Fruit fly (Drosophila melanogaster) whole organism, embryonic: ENCODE measurements around the gene nAChRalpha7.

Experiments used
- Abd-B ChIP-seq: fragments of 200-800 bp; sonication (Bioruptor generic); optimal IDR thresholded peaks from 2 replicates; lab custom pipeline; 2018; ENCODE audit warnings: missing biosample characterization, mild to moderate bottlenecking, missing genetic modification characterization, moderate library complexity
- BEAF-32 ChIP-seq: fragments of 200-800 bp; sonication (Bioruptor generic); optimal IDR thresholded peaks from 3 replicates; lab custom pipeline; 2017; ENCODE audit warnings: missing biosample characterization, missing genetic modification characterization, mild to moderate bottlenecking, moderate library complexity, missing genetic modification reagents
- CG10209 ChIP-seq: fragments of 200-800 bp; sonication (Bioruptor generic); optimal IDR thresholded peaks from 3 replicates; lab custom pipeline; 2017; ENCODE audit warnings: missing biosample characterization, mild to moderate bottlenecking, missing genetic modification characterization, missing genetic modification reagents
- CG11247 ChIP-seq: fragments of 200-800 bp; sonication (Bioruptor generic); IDR thresholded peaks from 2 replicates; pipeline ENCODE4 v1.3.6; 2022; ENCODE audit warnings: missing biosample characterization, missing genetic modification characterization
- CG11456 ChIP-seq: fragments of 200-800 bp; sonication (Bioruptor generic); IDR thresholded peaks from 3 replicates; pipeline ENCODE4 v1.3.6; 2022; ENCODE audit warnings: missing biosample characterization, missing genetic modification characterization
- CG12744 ChIP-seq: fragments of 200-800 bp; sonication (Bioruptor generic); optimal IDR thresholded peaks from 2 replicates; lab custom pipeline; 2016; ENCODE audit warnings: missing biosample characterization, missing genetic modification characterization
- CG14965 ChIP-seq: fragments of 200-800 bp; sonication (Bioruptor generic); optimal IDR thresholded peaks from 2 replicates; lab custom pipeline; 2016; ENCODE audit warnings: missing biosample characterization, missing genetic modification characterization, borderline replicate concordance
- CG15011 ChIP-seq: fragments of 200-800 bp; sonication (Bioruptor generic); optimal IDR thresholded peaks from 3 replicates; lab custom pipeline; 2018; ENCODE audit warnings: missing biosample characterization, mild to moderate bottlenecking, missing genetic modification characterization
- CG16813 ChIP-seq: fragments of 200-800 bp; sonication (Bioruptor generic); IDR thresholded peaks from 3 replicates; pipeline ENCODE4 v1.3.6; 2022; ENCODE audit warnings: missing biosample characterization, missing genetic modification characterization; ENCODE audit not compliant: partially characterized antibody
- CG17829 ChIP-seq: fragments of 200-800 bp; optimal IDR thresholded peaks from 2 replicates; lab custom pipeline; 2019; ENCODE audit warnings: missing biosample characterization, mild to moderate bottlenecking, missing genetic modification characterization, moderate library complexity
- CG1792 ChIP-seq: fragments of 200-800 bp; sonication (Bioruptor generic); optimal IDR thresholded peaks from 2 replicates; lab custom pipeline; 2016; ENCODE audit warnings: missing biosample characterization, missing genetic modification characterization
- CG18262 ChIP-seq: fragments of 200-800 bp; optimal IDR thresholded peaks from 3 replicates; lab custom pipeline; 2019; ENCODE audit warnings: missing biosample characterization, mild to moderate bottlenecking, missing genetic modification characterization, moderate library complexity
- CG2678 ChIP-seq: fragments of 200-800 bp; sonication (Bioruptor generic); optimal IDR thresholded peaks from 3 replicates; lab custom pipeline; 2019; ENCODE audit warnings: missing biosample characterization, mild to moderate bottlenecking, missing genetic modification characterization, moderate library complexity
- CG30431 ChIP-seq: fragments of 200-800 bp; sonication (Bioruptor generic); optimal IDR thresholded peaks from 2 replicates; lab custom pipeline; 2017; ENCODE audit warnings: missing biosample characterization, missing genetic modification characterization
- CG31441 ChIP-seq: fragments of 200-800 bp; sonication (Bioruptor generic); IDR thresholded peaks from 2 replicates; pipeline ENCODE4 v1.3.6; 2022; ENCODE audit warnings: missing biosample characterization, missing genetic modification characterization
- CG3407 ChIP-seq: fragments of 200-800 bp; sonication (Bioruptor generic); optimal IDR thresholded peaks from 2 replicates; lab custom pipeline; 2018; ENCODE audit warnings: missing biosample characterization, mild to moderate bottlenecking, missing genetic modification characterization
- CG3847 ChIP-seq: fragments of 200-800 bp; sonication (Bioruptor generic); IDR thresholded peaks from 2 replicates; pipeline ENCODE4 v1.3.6; 2022; ENCODE audit warnings: missing biosample characterization, missing genetic modification characterization
- CG4282 ChIP-seq: fragments of 200-800 bp; sonication (Bioruptor generic); optimal IDR thresholded peaks from 2 replicates; lab custom pipeline; 2016; ENCODE audit warnings: missing biosample characterization, missing genetic modification characterization
- CG4730 ChIP-seq: fragments of 200-800 bp; sonication (Bioruptor generic); IDR thresholded peaks from 2 replicates; pipeline ENCODE4 v1.3.6; 2022; ENCODE audit warnings: missing biosample characterization, missing genetic modification characterization
- CG4820 ChIP-seq: fragments of 200-800 bp; sonication (Bioruptor generic); optimal IDR thresholded peaks from 3 replicates; lab custom pipeline; 2016; ENCODE audit warnings: missing biosample characterization, missing genetic modification characterization
- Dek ChIP-seq: fragments of 200-800 bp; sonication (Bioruptor generic); optimal IDR thresholded peaks from 3 replicates; lab custom pipeline; 2019; ENCODE audit warnings: missing biosample characterization, mild to moderate bottlenecking, missing genetic modification characterization, moderate library complexity
- Dfd ChIP-seq, 2 experiments: fragments of >200 bp; optimal IDR thresholded peaks; 2 replicates each; lab custom pipeline; 2017; ENCODE audit warnings: missing biosample characterization in 2 of 2, missing genetic modification characterization in 2 of 2
- Drgx ChIP-seq: fragments of 200-800 bp; sonication (Bioruptor generic); IDR thresholded peaks from 2 replicates; pipeline ENCODE4 v1.3.6; 2022; ENCODE audit warnings: missing biosample characterization, missing genetic modification characterization
- Ets97D ChIP-seq: fragments of 200-800 bp; sonication (Bioruptor generic); optimal IDR thresholded peaks from 3 replicates; lab custom pipeline; 2016; ENCODE audit warnings: missing biosample characterization, missing genetic modification characterization
- Fer1 ChIP-seq: fragments of 200-800 bp; sonication (Bioruptor generic); optimal IDR thresholded peaks from 2 replicates; lab custom pipeline; 2017; ENCODE audit warnings: missing biosample characterization, mild to moderate bottlenecking, missing genetic modification characterization
- Gsc ChIP-seq: fragments of 200-800 bp; sonication (Bioruptor generic); IDR thresholded peaks from 2 replicates; pipeline ENCODE4 v1.3.6; 2022; ENCODE audit warnings: missing biosample characterization, missing genetic modification characterization
- H2.0 ChIP-seq: fragments of 200-800 bp; sonication (Bioruptor generic); IDR thresholded peaks from 2 replicates; pipeline ENCODE4 v1.3.6; 2022; ENCODE audit warnings: missing biosample characterization, missing genetic modification characterization
- Lim3 ChIP-seq: fragments of 200-800 bp; sonication (Bioruptor generic); IDR thresholded peaks from 2 replicates; pipeline ENCODE4 v1.3.6; 2022; ENCODE audit warnings: missing biosample characterization, missing genetic modification characterization
- MBD-R2 ChIP-seq: fragments of 200-800 bp; sonication (Bioruptor generic); IDR thresholded peaks from 2 replicates; pipeline ENCODE4 v1.3.6; 2022; ENCODE audit warnings: missing biosample characterization, missing genetic modification characterization
- Max ChIP-seq: fragments of 200-800 bp; sonication (Bioruptor generic); optimal IDR thresholded peaks from 2 replicates; lab custom pipeline; 2016; ENCODE audit warnings: missing biosample characterization, mild to moderate bottlenecking, missing genetic modification characterization
- Opbp ChIP-seq: fragments of 200-800 bp; sonication (Bioruptor generic); IDR thresholded peaks from 3 replicates; pipeline ENCODE4 v1.3.6; 2022; ENCODE audit warnings: missing biosample characterization, missing genetic modification characterization; ENCODE audit not compliant: partially characterized antibody
- Spps ChIP-seq: fragments of 200-800 bp; sonication (Bioruptor generic); optimal IDR thresholded peaks from 2 replicates; lab custom pipeline; 2018; ENCODE audit warnings: missing biosample characterization, mild to moderate bottlenecking, missing genetic modification characterization
- Xbp1 ChIP-seq: fragments of 200-800 bp; sonication (Bioruptor generic); optimal IDR thresholded peaks from 3 replicates; lab custom pipeline; 2016; ENCODE audit warnings: missing biosample characterization, mild to moderate bottlenecking, missing genetic modification characterization
- abd-A ChIP-seq: fragments of 200-800 bp; sonication (Bioruptor generic); optimal IDR thresholded peaks from 3 replicates; lab custom pipeline; 2019; ENCODE audit warnings: missing biosample characterization, mild to moderate bottlenecking, missing genetic modification characterization, moderate library complexity
- ato ChIP-seq: fragments of 200-800 bp; sonication (Bioruptor generic); IDR thresholded peaks from 2 replicates; pipeline ENCODE4 v1.3.6; 2022; ENCODE audit warnings: missing biosample characterization, missing genetic modification characterization; ENCODE audit not compliant: partially characterized antibody
- caup ChIP-seq: fragments of 200-800 bp; sonication (Bioruptor generic); optimal IDR thresholded peaks from 3 replicates; lab custom pipeline; 2017; ENCODE audit warnings: missing biosample characterization, mild to moderate bottlenecking, missing genetic modification characterization, moderate library complexity; ENCODE audit not compliant: severe bottlenecking
- chm ChIP-seq: fragments of 200-800 bp; sonication (Bioruptor generic); IDR thresholded peaks from 2 replicates; pipeline ENCODE4 v1.3.6; 2022; ENCODE audit warnings: missing biosample characterization, missing genetic modification characterization
- dmrt99B ChIP-seq: fragments of 200-800 bp; sonication (Bioruptor generic); optimal IDR thresholded peaks from 2 replicates; lab custom pipeline; 2018; ENCODE audit warnings: missing biosample characterization, mild to moderate bottlenecking, missing genetic modification characterization, moderate library complexity
- gro ChIP-seq: fragments of 200-800 bp; sonication (Bioruptor generic); optimal IDR thresholded peaks from 2 replicates; lab custom pipeline; 2016; ENCODE audit warnings: missing biosample characterization, missing genetic modification characterization
- gsb ChIP-seq: fragments of 200-800 bp; sonication (Bioruptor generic); IDR thresholded peaks from 2 replicates; pipeline ENCODE4 v1.3.6; 2022; ENCODE audit warnings: missing biosample characterization, missing genetic modification characterization
- lov ChIP-seq, 2 experiments: fragments of 200-800 bp in 1 of 2; fragments of >200 bp in 1 of 2; sonication (Bioruptor generic) in 1 of 2; IDR thresholded peaks in 1 of 2; optimal IDR thresholded peaks in 1 of 2; 2 replicates in 1 of 2; 3 replicates in 1 of 2; pipeline versions ENCODE4 v1.3.6 to Lab custom; 2017 to 2022; ENCODE audit warnings: missing biosample characterization in 1 of 2, missing genetic modification characterization in 1 of 2
- nmo ChIP-seq: fragments of 200-800 bp; sonication (Bioruptor generic); optimal IDR thresholded peaks from 2 replicates; lab custom pipeline; 2018; ENCODE audit warnings: missing biosample characterization, mild to moderate bottlenecking, missing genetic modification characterization, moderate library complexity
- otp ChIP-seq: fragments of 200-800 bp; sonication (Bioruptor generic); IDR thresholded peaks from 3 replicates; pipeline ENCODE4, ENCODE4 v1.3.6; 2022; ENCODE audit warnings: missing biosample characterization, missing genetic modification characterization
- phol ChIP-seq: fragments of 200-800 bp; sonication (Bioruptor generic); optimal IDR thresholded peaks from 3 replicates; lab custom pipeline; 2018; ENCODE audit warnings: missing biosample characterization, mild to moderate bottlenecking, missing genetic modification characterization, moderate library complexity
- salm ChIP-seq: fragments of 200-800 bp; sonication (Bioruptor generic); optimal IDR thresholded peaks from 2 replicates; lab custom pipeline; 2018; ENCODE audit warnings: missing biosample characterization, mild to moderate bottlenecking, missing genetic modification characterization
- sim ChIP-seq: fragments of 200-800 bp; sonication (Bioruptor generic); IDR thresholded peaks from 2 replicates; pipeline ENCODE4 v1.3.6; 2022; ENCODE audit warnings: missing biosample characterization, missing genetic modification characterization
- sima ChIP-seq: fragments of 200-800 bp; sonication (Bioruptor generic); optimal IDR thresholded peaks from 2 replicates; lab custom pipeline; 2016; ENCODE audit warnings: missing biosample characterization, missing genetic modification characterization
- slou ChIP-seq: fragments of 200-800 bp; sonication (Bioruptor generic); optimal IDR thresholded peaks from 3 replicates; lab custom pipeline; 2016; ENCODE audit warnings: missing biosample characterization, missing genetic modification characterization
- tio ChIP-seq: fragments of 200-800 bp; sonication (Bioruptor generic); optimal IDR thresholded peaks from 2 replicates; lab custom pipeline; 2017; ENCODE audit warnings: missing biosample characterization, missing genetic modification characterization, inconsistent platforms
- toy ChIP-seq: fragments of 200-800 bp; sonication (Bioruptor generic); IDR thresholded peaks from 2 replicates; pipeline ENCODE4 v1.3.6; 2022; ENCODE audit warnings: missing biosample characterization, missing genetic modification characterization
- yki ChIP-seq: fragments of >200 bp; optimal IDR thresholded peaks from 3 replicates; lab custom pipeline; 2018

nAChRalpha7 gene

dm6 chrX:19369865-19370264, 21.6 kb upstream of the nAChRalpha7 start (continued):
- TF ChIP-seq Opbp (GFP tag; lab: Robert Waterston, UW), result no peak
- no peak for TF ChIP-seq Abd-B (GFP tag; lab: Kevin White, UChicago)
- no peak for TF ChIP-seq otp (GFP tag; lab: Robert Waterston, UW)
- no peak for TF ChIP-seq sima (GFP tag; lab: Kevin White, UChicago)
- TF ChIP-seq CG16813 (GFP tag; lab: Robert Waterston, UW), result no peak
- no peak for TF ChIP-seq CG12744
- no peak for TF ChIP-seq Spps (tag; lab: Kevin White, UChicago)
- TF ChIP-seq CG30431 (GFP tag; lab: Kevin White, UChicago), result no peak
- no peak for TF ChIP-seq Max
- TF ChIP-seq CG11456 (GFP tag; lab: Robert Waterston, UW), result no peak
- no peak for TF ChIP-seq sim (GFP tag; lab: Robert Waterston, UW)
- peak; percentile 7 for TF ChIP-seq Xbp1 (GFP tag; lab: Kevin White, UChicago)
- TF ChIP-seq lov (optimal IDR thresholded peaks at IDR 0.05; lab: Kevin White, UChicago), result no peak
- no peak for TF ChIP-seq lov (GFP tag; IDR thresholded peaks at IDR 0.05; lab: Robert Waterston, UW)
- TF ChIP-seq phol (tag; lab: Kevin White, UChicago), result peak; percentile 45
- no peak for TF ChIP-seq yki
- TF ChIP-seq CG4282 (GFP tag; lab: Kevin White, UChicago), result no peak
- TF ChIP-seq CG3407, result no peak
- no peak for TF ChIP-seq CG3847
- TF ChIP-seq toy (GFP tag; lab: Robert Waterston, UW), result no peak
- no peak for TF ChIP-seq slou (GFP tag; lab: Kevin White, UChicago)
- TF ChIP-seq CG11247 (GFP tag; lab: Robert Waterston, UW), result no peak
- TF ChIP-seq CG10209 (GFP tag; lab: Kevin White, UChicago), result peak; percentile 1
- no peak for TF ChIP-seq CG17829
- no peak for TF ChIP-seq Lim3
- TF ChIP-seq CG4730 (GFP tag; lab: Robert Waterston, UW), result no peak
- no peak for TF ChIP-seq caup
- TF ChIP-seq chm (GFP tag; lab: Robert Waterston, UW), result no peak
- peak; percentile 44 for TF ChIP-seq CG18262
- peak; percentile 19 for TF ChIP-seq CG2678 (tag; lab: Kevin White, UChicago)
- no peak for TF ChIP-seq abd-A (tag; lab: Kevin White, UChicago)
- peak; percentile 19 for TF ChIP-seq tio
- TF ChIP-seq ato (GFP tag; lab: Robert Waterston, UW), result no peak
- TF ChIP-seq CG4820 (GFP tag; lab: Kevin White, UChicago), result no peak
- no peak for TF ChIP-seq Ets97D (GFP tag; lab: Kevin White, UChicago)
- TF ChIP-seq Dfd (GFP tag; optimal IDR thresholded peaks at IDR 0.05; lab: Kevin White, UChicago), result no peak
- TF ChIP-seq CG14965 (GFP tag; lab: Kevin White, UChicago), result no peak
- TF ChIP-seq MBD-R2 (GFP tag; lab: Robert Waterston, UW), result no peak
- no peak for TF ChIP-seq BEAF-32 (GFP tag; lab: Kevin White, UChicago)
- no peak for TF ChIP-seq CG15011 (GFP tag; lab: Kevin White, UChicago)
- TF ChIP-seq dmrt99B (tag; lab: Kevin White, UChicago), result peak; percentile 24
- TF ChIP-seq CG1792 (GFP tag; lab: Kevin White, UChicago), result no peak
- TF ChIP-seq salm, result no peak
- no peak for TF ChIP-seq gsb (GFP tag; lab: Robert Waterston, UW)
- no peak for TF ChIP-seq gro (GFP tag; lab: Kevin White, UChicago)
- TF ChIP-seq Dek (tag; lab: Kevin White, UChicago), result no peak
- TF ChIP-seq CG31441, result 0 out of 2 replicates have a peak, but pooled peaks have one; percentile 32
- TF ChIP-seq H2.0, result no peak
- no peak for TF ChIP-seq Fer1 (GFP tag; lab: Kevin White, UChicago)
- TF ChIP-seq nmo (GFP tag; lab: Kevin White, UChicago), result peak; percentile 14
- no peak for TF ChIP-seq Gsc (GFP tag; lab: Robert Waterston, UW)
- no peak for TF ChIP-seq Drgx (GFP tag; lab: Robert Waterston, UW)
